Fruit fly (Drosophila melanogaster) whole organism, embryonic: Measurements from ENCODE around the gene CG8677.

ENCODE experiments used
- Asciz ChIP-seq: fragments of 200-800 bp; sonication (Bioruptor generic); optimal IDR thresholded peaks from 2 replicates; lab custom pipeline; 2017; ENCODE audit warnings: missing biosample characterization, mild to moderate bottlenecking, missing genetic modification characterization, missing genetic modification reagents
- CG10462 ChIP-seq: fragments of 200-800 bp; sonication (Bioruptor generic); optimal IDR thresholded peaks from 2 replicates; lab custom pipeline; 2016; ENCODE audit warnings: missing biosample characterization, missing genetic modification characterization
- CG12155 ChIP-seq: fragments of 200-800 bp; sonication (Bioruptor generic); optimal IDR thresholded peaks from 3 replicates; lab custom pipeline; 2016; ENCODE audit warnings: missing biosample characterization, missing genetic modification characterization
- CG13624 ChIP-seq: fragments of 200-800 bp; sonication (Bioruptor generic); optimal IDR thresholded peaks from 2 replicates; lab custom pipeline; 2016; ENCODE audit warnings: missing biosample characterization, missing genetic modification characterization
- CG15479 ChIP-seq: fragments of 200-800 bp; sonication (Bioruptor generic); optimal IDR thresholded peaks from 3 replicates; lab custom pipeline; 2019; ENCODE audit warnings: missing biosample characterization, mild to moderate bottlenecking, missing genetic modification characterization, moderate library complexity
- CG15514 ChIP-seq: fragments of 200-800 bp; sonication (Bioruptor generic); optimal IDR thresholded peaks from 3 replicates; lab custom pipeline; 2017; ENCODE audit warnings: missing biosample characterization, missing genetic modification characterization, mild to moderate bottlenecking, moderate library complexity, missing genetic modification reagents
- CG3847 ChIP-seq: fragments of 200-800 bp; sonication (Bioruptor generic); IDR thresholded peaks from 2 replicates; pipeline ENCODE4 v1.3.6; 2022; ENCODE audit warnings: missing biosample characterization, missing genetic modification characterization
- CG6654 ChIP-seq: fragments of 200-800 bp; sonication (Bioruptor generic); optimal IDR thresholded peaks from 2 replicates; lab custom pipeline; 2017; ENCODE audit warnings: missing biosample characterization, mild to moderate bottlenecking, missing genetic modification characterization
- CG6813 ChIP-seq: fragments of 200-800 bp; sonication (Bioruptor generic); optimal IDR thresholded peaks from 2 replicates; lab custom pipeline; 2017; ENCODE audit warnings: missing biosample characterization, missing genetic modification characterization, mild to moderate bottlenecking, moderate library complexity, missing genetic modification reagents
- CG7987 ChIP-seq: fragments of 200-800 bp; sonication (Bioruptor generic); optimal IDR thresholded peaks from 2 replicates; lab custom pipeline; 2018; ENCODE audit warnings: missing biosample characterization, mild to moderate bottlenecking, missing genetic modification characterization, moderate library complexity
- CG9932 ChIP-seq: fragments of 200-800 bp; sonication (Bioruptor generic); IDR thresholded peaks from 2 replicates; pipeline ENCODE4 v1.3.6; 2022; ENCODE audit warnings: missing biosample characterization, missing genetic modification characterization
- Chrac-16 ChIP-seq: fragments of 200-800 bp; sonication (Bioruptor generic); optimal IDR thresholded peaks from 3 replicates; lab custom pipeline; 2016; ENCODE audit warnings: missing biosample characterization, missing genetic modification characterization
- CoRest ChIP-seq: fragments of 200-800 bp; sonication (Bioruptor generic); optimal IDR thresholded peaks from 3 replicates; lab custom pipeline; 2018; ENCODE audit warnings: missing biosample characterization, mild to moderate bottlenecking, missing genetic modification characterization, moderate library complexity
- D19B ChIP-seq: fragments of 200-800 bp; sonication (Bioruptor generic); optimal IDR thresholded peaks from 2 replicates; lab custom pipeline; 2017; ENCODE audit warnings: missing biosample characterization, mild to moderate bottlenecking, missing genetic modification characterization
- Dip3 ChIP-seq: fragments of 200-800 bp; sonication (Bioruptor generic); optimal IDR thresholded peaks from 3 replicates; lab custom pipeline; 2016; ENCODE audit warnings: missing biosample characterization, missing genetic modification characterization
- Dll ChIP-seq: fragments of 200-800 bp; sonication (Bioruptor generic); IDR thresholded peaks from 4 replicates; pipeline ENCODE4 v1.3.6; 2022; ENCODE audit warnings: missing biosample characterization, missing genetic modification characterization; ENCODE audit not compliant: partially characterized antibody
- Drgx ChIP-seq: fragments of 200-800 bp; sonication (Bioruptor generic); IDR thresholded peaks from 2 replicates; pipeline ENCODE4 v1.3.6; 2022; ENCODE audit warnings: missing biosample characterization, missing genetic modification characterization
- E2f2 ChIP-seq: fragments of 200-800 bp; sonication (Bioruptor generic); IDR thresholded peaks from 2 replicates; pipeline ENCODE4 v1.3.6; 2022; ENCODE audit warnings: missing biosample characterization, missing genetic modification characterization
- Eip74EF ChIP-seq, 2 experiments: fragments of 200-800 bp in 1 of 2; fragments of >200 bp in 1 of 2; sonication (Bioruptor generic) in 1 of 2; optimal IDR thresholded peaks; 2 replicates each; lab custom pipeline; 2017 to 2019; ENCODE audit warnings: missing biosample characterization in 2 of 2, missing genetic modification characterization in 2 of 2, mild to moderate bottlenecking in 1 of 2, moderate library complexity in 1 of 2
- HLH4C ChIP-seq: fragments of 200-800 bp; sonication (Bioruptor generic); IDR thresholded peaks from 3 replicates; pipeline ENCODE4 v1.3.6; 2022; ENCODE audit warnings: missing biosample characterization, missing genetic modification characterization; ENCODE audit not compliant: partially characterized antibody
- Hand ChIP-seq: fragments of 200-800 bp; sonication (Bioruptor generic); optimal IDR thresholded peaks from 2 replicates; lab custom pipeline; 2017; ENCODE audit warnings: mild to moderate bottlenecking, missing biosample characterization, missing genetic modification reagents, missing genetic modification characterization
- Hey ChIP-seq: fragments of 200-800 bp; sonication (Bioruptor generic); optimal IDR thresholded peaks from 3 replicates; lab custom pipeline; 2018; ENCODE audit warnings: missing biosample characterization, mild to moderate bottlenecking, missing genetic modification characterization
- Hmr ChIP-seq: fragments of 200-800 bp; sonication (Bioruptor generic); optimal IDR thresholded peaks from 3 replicates; lab custom pipeline; 2017; ENCODE audit warnings: mild to moderate bottlenecking, missing biosample characterization, missing genetic modification reagents, missing genetic modification characterization
- Hr78 ChIP-seq, 2 experiments: fragments of 200-800 bp in 1 of 2; fragments of >200 bp in 1 of 2; sonication (Bioruptor generic) in 1 of 2; optimal IDR thresholded peaks; 2 replicates each; lab custom pipeline; 2017 to 2019; ENCODE audit warnings: missing biosample characterization in 2 of 2, missing genetic modification characterization in 2 of 2, mild to moderate bottlenecking in 1 of 2, moderate library complexity in 1 of 2
- Lim3 ChIP-seq: fragments of 200-800 bp; sonication (Bioruptor generic); IDR thresholded peaks from 2 replicates; pipeline ENCODE4 v1.3.6; 2022; ENCODE audit warnings: missing biosample characterization, missing genetic modification characterization
- Lpt ChIP-seq: fragments of >200 bp; optimal IDR thresholded peaks from 2 replicates; lab custom pipeline; 2018; ENCODE audit warnings: missing biosample characterization, missing genetic modification characterization
- Mad ChIP-seq: fragments of 200-800 bp; sonication (Bioruptor generic); optimal IDR thresholded peaks from 2 replicates; lab custom pipeline; 2016; ENCODE audit warnings: missing biosample characterization, missing genetic modification characterization
- Med ChIP-seq: fragments of 200-800 bp; sonication (Bioruptor generic); peaks from one replicate; lab custom pipeline; 2016; ENCODE audit warnings: missing biosample characterization, missing genetic modification characterization, mild to moderate bottlenecking, inconsistent platforms, moderate library complexity
- NK7.1 ChIP-seq: fragments of 200-800 bp; sonication (Bioruptor generic); optimal IDR thresholded peaks from 3 replicates; lab custom pipeline; 2016; ENCODE audit warnings: missing biosample characterization, missing genetic modification characterization
- Rx ChIP-seq: fragments of 200-800 bp; sonication (Bioruptor generic); IDR thresholded peaks from 2 replicates; pipeline ENCODE4 v1.3.6; 2022; ENCODE audit warnings: missing biosample characterization, missing genetic modification characterization
- Sox100B ChIP-seq: fragments of 200-800 bp; sonication (Bioruptor generic); optimal IDR thresholded peaks from 3 replicates; lab custom pipeline; 2018; ENCODE audit warnings: missing biosample characterization, mild to moderate bottlenecking, missing genetic modification characterization
- Sry-δ ChIP-seq: fragments of 200-800 bp; sonication (Bioruptor generic); optimal IDR thresholded peaks from 2 replicates; lab custom pipeline; 2016; ENCODE audit warnings: missing biosample characterization, missing genetic modification characterization
- ap ChIP-seq: fragments of 200-800 bp; sonication (Bioruptor generic); IDR thresholded peaks from 2 replicates; pipeline ENCODE4 v1.3.6; 2022; ENCODE audit warnings: missing biosample characterization, missing genetic modification characterization
- ash1 ChIP-seq: fragments of 200-800 bp; sonication (Bioruptor generic); optimal IDR thresholded peaks from 2 replicates; lab custom pipeline; 2018; ENCODE audit warnings: missing biosample characterization, mild to moderate bottlenecking, missing genetic modification characterization
- btn ChIP-seq: fragments of 200-800 bp; sonication (Bioruptor generic); optimal IDR thresholded peaks from 2 replicates; lab custom pipeline; 2016; ENCODE audit warnings: missing biosample characterization, missing genetic modification characterization
- cas ChIP-seq: fragments of 200-800 bp; sonication (Bioruptor generic); IDR thresholded peaks from 2 replicates; pipeline ENCODE4 v1.3.6; 2022; ENCODE audit warnings: missing biosample characterization, missing genetic modification characterization
- ewg ChIP-seq: fragments of 200-800 bp; sonication (Bioruptor generic); optimal IDR thresholded peaks from 3 replicates; lab custom pipeline; 2017; ENCODE audit warnings: mild to moderate bottlenecking, missing biosample characterization, missing genetic modification reagents, missing genetic modification characterization
- ftz-f1 ChIP-seq: fragments of 200-800 bp; sonication (Bioruptor generic); optimal IDR thresholded peaks from 2 replicates; lab custom pipeline; 2016; ENCODE audit warnings: missing biosample characterization, missing genetic modification characterization
- gcm2 ChIP-seq: fragments of 200-800 bp; sonication (Bioruptor generic); optimal IDR thresholded peaks from 2 replicates; lab custom pipeline; 2016; ENCODE audit warnings: missing biosample characterization, missing genetic modification characterization
- jing ChIP-seq: fragments of 200-800 bp; sonication (Bioruptor generic); optimal IDR thresholded peaks from 2 replicates; lab custom pipeline; 2018; ENCODE audit warnings: missing biosample characterization, mild to moderate bottlenecking, missing genetic modification characterization
- kah ChIP-seq: fragments of 200-800 bp; sonication (Bioruptor generic); optimal IDR thresholded peaks from 2 replicates; lab custom pipeline; 2018; ENCODE audit warnings: missing biosample characterization, mild to moderate bottlenecking, missing genetic modification characterization
- klu ChIP-seq: fragments of 200-800 bp; sonication (Bioruptor generic); IDR thresholded peaks from 2 replicates; pipeline ENCODE4 v1.3.6; 2022; ENCODE audit warnings: missing biosample characterization, missing genetic modification characterization
- p53 ChIP-seq: fragments of 200-800 bp; sonication (Bioruptor generic); optimal IDR thresholded peaks from 2 replicates; lab custom pipeline; 2016; ENCODE audit warnings: missing biosample characterization, missing genetic modification characterization
- pros ChIP-seq: fragments of 200-800 bp; sonication (Bioruptor generic); optimal IDR thresholded peaks from 3 replicates; lab custom pipeline; 2019; ENCODE audit warnings: missing biosample characterization, mild to moderate bottlenecking, missing genetic modification characterization, moderate library complexity
- psq ChIP-seq: fragments of 200-800 bp; sonication (Bioruptor generic); optimal IDR thresholded peaks from 2 replicates; lab custom pipeline; 2017; ENCODE audit warnings: missing biosample characterization, missing genetic modification characterization
- rib ChIP-seq: fragments of 200-800 bp; sonication (Bioruptor generic); IDR thresholded peaks from 2 replicates; pipeline ENCODE4 v1.3.6; 2022; ENCODE audit warnings: missing biosample characterization, missing genetic modification characterization
- sim ChIP-seq: fragments of 200-800 bp; sonication (Bioruptor generic); IDR thresholded peaks from 2 replicates; pipeline ENCODE4 v1.3.6; 2022; ENCODE audit warnings: missing biosample characterization, missing genetic modification characterization
- slbo ChIP-seq: fragments of 200-800 bp; sonication (Bioruptor generic); IDR thresholded peaks from 2 replicates; pipeline ENCODE4 v1.3.6; 2022; ENCODE audit warnings: missing biosample characterization, missing genetic modification characterization
- stc ChIP-seq: fragments of 200-800 bp; sonication (Bioruptor generic); IDR thresholded peaks from 2 replicates; pipeline ENCODE4 v1.3.6; 2022; ENCODE audit warnings: missing biosample characterization, missing genetic modification characterization
- stwl ChIP-seq: fragments of 200-800 bp; sonication (Bioruptor generic); optimal IDR thresholded peaks from 3 replicates; lab custom pipeline; 2018; ENCODE audit warnings: missing biosample characterization, mild to moderate bottlenecking, missing genetic modification characterization, moderate library complexity
- ttk ChIP-seq: fragments of 200-800 bp; sonication (Bioruptor generic); IDR thresholded peaks from 2 replicates; pipeline ENCODE4 v2.1.2; 2022; ENCODE audit warnings: missing biosample characterization, missing genetic modification characterization

CG8677 gene

DNA sequence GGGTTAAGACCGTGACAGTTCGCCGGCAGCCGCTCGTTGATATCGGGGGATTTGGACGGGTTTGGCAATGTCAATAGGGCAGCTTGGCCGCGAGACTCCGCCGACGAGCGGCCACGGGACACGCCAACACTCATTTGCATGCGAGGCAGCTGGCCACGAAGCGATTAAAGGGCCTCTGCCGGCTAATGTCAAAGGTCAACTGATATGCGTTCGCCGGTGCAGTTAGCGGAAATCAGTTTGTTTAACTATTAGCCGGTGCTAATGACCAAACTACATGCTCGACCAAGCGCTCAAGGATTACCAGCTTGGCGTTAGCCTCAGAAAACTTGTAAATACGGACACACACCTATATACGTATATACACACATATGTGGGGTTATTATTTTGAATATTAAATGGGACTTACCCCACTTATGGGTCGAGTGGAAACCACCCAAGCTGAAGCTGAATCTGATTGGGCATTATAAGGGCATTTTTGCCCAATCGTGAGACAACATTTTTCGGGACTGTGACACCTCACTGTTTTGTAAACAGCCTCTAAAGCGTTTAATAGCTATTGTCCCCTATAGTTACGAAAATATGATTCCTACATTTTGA is 13.4 kb downstream of the CG8677 start (continued):
- TF ChIP-seq klu, result no peak
- no peak for TF ChIP-seq ash1 (GFP tag; lab: Kevin White, UChicago)
- no peak for TF ChIP-seq Sry-δ (GFP tag; lab: Kevin White, UChicago)
- TF ChIP-seq Hr78 (GFP tag; optimal IDR thresholded peaks at IDR 0.05; lab: Kevin White, UChicago), result peak in 1 of 2 experiments; percentile 98
- TF ChIP-seq ftz-f1, result peak; percentile 42
- no peak for TF ChIP-seq CG15479
- TF ChIP-seq Drgx (GFP tag; lab: Robert Waterston, UW), result no peak
- no peak for TF ChIP-seq CG6654
- no peak for TF ChIP-seq Hmr (GFP tag; lab: Kevin White, UChicago)
- TF ChIP-seq NK7.1 (GFP tag; lab: Kevin White, UChicago), result no peak
- TF ChIP-seq CG10462 (GFP tag; lab: Kevin White, UChicago), result no peak
- TF ChIP-seq Lim3 (GFP tag; lab: Robert Waterston, UW), result no peak
- no peak for TF ChIP-seq kah (GFP tag; lab: Kevin White, UChicago)
- TF ChIP-seq ttk (GFP tag; lab: Robert Waterston, UW), result no peak
- no peak for TF ChIP-seq p53 (GFP tag; lab: Kevin White, UChicago)
- no peak for TF ChIP-seq ewg (GFP tag; lab: Kevin White, UChicago)
- no peak for TF ChIP-seq HLH4C (GFP tag; lab: Robert Waterston, UW)
- no peak for TF ChIP-seq Hand (GFP tag; lab: Kevin White, UChicago)
- TF ChIP-seq pros (GFP tag; lab: Kevin White, UChicago), result peak; percentile 8
- no peak for TF ChIP-seq slbo (GFP tag; lab: Robert Waterston, UW)
- TF ChIP-seq Chrac-16 (GFP tag; lab: Kevin White, UChicago), result no peak
- TF ChIP-seq Dll (GFP tag; lab: Robert Waterston, UW), result 0 out of 4 replicates have a peak, but pooled peaks have one; percentile 12
- TF ChIP-seq rib (GFP tag; lab: Robert Waterston, UW), result no peak
- TF ChIP-seq Sox100B, result no peak
- no peak for TF ChIP-seq Lpt (GFP tag; lab: Kevin White, UChicago)
- no peak for TF ChIP-seq Asciz (GFP tag; lab: Kevin White, UChicago)
- no peak for TF ChIP-seq CG15514 (GFP tag; lab: Kevin White, UChicago)
- no peak for TF ChIP-seq btn (GFP tag; lab: Kevin White, UChicago)
- TF ChIP-seq CG13624 (GFP tag; lab: Kevin White, UChicago), result no peak
- TF ChIP-seq Rx, result no peak
- no peak for TF ChIP-seq Mad (GFP tag; lab: Kevin White, UChicago)
- no peak for TF ChIP-seq sim (GFP tag; lab: Robert Waterston, UW)
- TF ChIP-seq psq (GFP tag; lab: Kevin White, UChicago), result no peak
- TF ChIP-seq D19B, result no peak
- TF ChIP-seq ap, result no peak
- peak; percentile 3 for TF ChIP-seq Med (GFP tag; lab: Kevin White, UChicago)
- TF ChIP-seq jing (GFP tag; lab: Kevin White, UChicago), result no peak
- TF ChIP-seq Dip3, result no peak
- 0 out of 2 replicates have a peak, but pooled peaks have one; percentile 14 for TF ChIP-seq CG3847 (GFP tag; lab: Robert Waterston, UW)
- no peak for TF ChIP-seq CG12155 (GFP tag; lab: Kevin White, UChicago)
- no peak for TF ChIP-seq CG6813 (GFP tag; lab: Kevin White, UChicago)
- no peak for TF ChIP-seq stc (GFP tag; lab: Robert Waterston, UW)
- no peak for TF ChIP-seq CoRest (tag; lab: Kevin White, UChicago)
- TF ChIP-seq gcm2 (GFP tag; lab: Kevin White, UChicago), result no peak
- TF ChIP-seq stwl (tag; lab: Kevin White, UChicago), result no peak
- no peak for TF ChIP-seq Hey (tag; lab: Kevin White, UChicago)
- no peak for TF ChIP-seq CG9932 (GFP tag; lab: Robert Waterston, UW)
- no peak for TF ChIP-seq E2f2 (GFP tag; lab: Robert Waterston, UW)
- TF ChIP-seq Eip74EF (GFP tag; optimal IDR thresholded peaks at IDR 0.05; lab: Kevin White, UChicago), result peak in 1 of 2 experiments; percentile 35
- TF ChIP-seq CG7987 (GFP tag; lab: Kevin White, UChicago), result no peak
- no peak for TF ChIP-seq cas (GFP tag; lab: Robert Waterston, UW)
